Fruit fly (Drosophila melanogaster): ENCODE measurements around the gene Arl1.

Arl1 gene

dm6 chr3L:15981403-15981802, 1.5 kb upstream of the Arl1 start:
- TF ChIP-seq psq (GFP tag; optimal IDR thresholded peaks at IDR 0.05) (no peak), CG32772 (GFP tag; IDR thresholded peaks at IDR 0.05) (no peak), tll (GFP tag; optimal IDR thresholded peaks at IDR 0.05) (no peak), Sox102F (GFP tag; optimal IDR thresholded peaks at IDR 0.05) (no peak), croc (GFP tag; conservative IDR thresholded peaks at IDR 0.05) (no peak), Xbp1 (GFP tag; optimal IDR thresholded peaks at IDR 0.05) (no peak), HmgZ (tag; optimal IDR thresholded peaks at IDR 0.05) (no peak), D19B (GFP tag; optimal IDR thresholded peaks at IDR 0.05) (no peak), CG7745 (tag; optimal IDR thresholded peaks at IDR 0.05) (no peak), MTF-1 (GFP tag; optimal IDR thresholded peaks at IDR 0.05; ENCODE audit: borderline replicate concordance) (no peak), rib (GFP tag; IDR thresholded peaks at IDR 0.05) (no peak), Dp (GFP tag; optimal IDR thresholded peaks at IDR 0.05) (peak; percentile 36), trh (GFP tag; optimal IDR thresholded peaks at IDR 0.05) (no peak), NK7.1 (GFP tag; optimal IDR thresholded peaks at IDR 0.05) (no peak), E2f1 (GFP tag; IDR thresholded peaks at IDR 0.05) (0 out of 2 replicates have a peak, but pooled peaks have one; percentile 7), amos (GFP tag; IDR thresholded peaks at IDR 0.05; ENCODE audit: partially characterized antibody) (no peak), NFAT (GFP tag; IDR thresholded peaks at IDR 0.05) (no peak), her (GFP tag; optimal IDR thresholded peaks at IDR 0.05) (no peak), CG6272 (GFP tag; IDR thresholded peaks at IDR 0.05) (no peak), Nf-YB (GFP tag; optimal IDR thresholded peaks at IDR 0.05) (no peak), chn (GFP tag; optimal IDR thresholded peaks at IDR 0.05) (no peak), chinmo (GFP tag; IDR thresholded peaks at IDR 0.05; ENCODE audit: partially characterized antibody) (peak; percentile 62; the same call in 1 of the 4 replicates), pum (GFP tag; optimal IDR thresholded peaks at IDR 0.05) (no peak), Mes4 (GFP tag; optimal IDR thresholded peaks at IDR 0.05) (no peak), CG6683 (GFP tag; optimal IDR thresholded peaks at IDR 0.05) (no peak), fd64A (GFP tag; optimal IDR thresholded peaks at IDR 0.05) (no peak), E2f2 (GFP tag; IDR thresholded peaks at IDR 0.05) (peak; percentile 66), MBD-R2 (GFP tag; IDR thresholded peaks at IDR 0.05) (no peak), yki (optimal IDR thresholded peaks at IDR 0.05) (no peak), Ssrp (tag; optimal IDR thresholded peaks at IDR 0.05) (no peak), HLHmδ (GFP tag; optimal IDR thresholded peaks at IDR 0.05) (no peak), CG4730 (GFP tag; IDR thresholded peaks at IDR 0.05) (no peak), CG18764 (GFP tag; optimal IDR thresholded peaks at IDR 0.05) (no peak), wdn (GFP tag; IDR thresholded peaks at IDR 0.05) (no peak), crp (GFP tag; optimal IDR thresholded peaks at IDR 0.05) (peak in 1 of 2 experiments; percentile 48), CG34224 (GFP tag; IDR thresholded peaks at IDR 0.05; ENCODE audit: partially characterized antibody) (no peak), CG3281 (GFP tag; optimal IDR thresholded peaks at IDR 0.05) (no peak), CG12071 (GFP tag; optimal IDR thresholded peaks at IDR 0.05) (no peak), CG1792 (GFP tag; optimal IDR thresholded peaks at IDR 0.05) (no peak)

dm6 chr3L:15982148-15982547, 787 bp upstream of the Arl1 start:
- TF ChIP-seq corto (GFP tag; optimal IDR thresholded peaks at IDR 0.05) (no peak), CG14014 (GFP tag; IDR thresholded peaks at IDR 0.05) (no peak), CG3407 (GFP tag; optimal IDR thresholded peaks at IDR 0.05) (no peak), Rx (GFP tag; IDR thresholded peaks at IDR 0.05) (peak; percentile 38), CG5953 (GFP tag; IDR thresholded peaks at IDR 0.05) (no peak), sc (optimal IDR thresholded peaks at IDR 0.05) (no peak), sc (GFP tag; optimal IDR thresholded peaks at IDR 0.05) (no peak), CG16779 (GFP tag; IDR thresholded peaks at IDR 0.05) (peak; percentile 44; the same call in 1 of the 2 replicates), CG3281 (GFP tag; optimal IDR thresholded peaks at IDR 0.05) (no peak), dmrt11E (tag; optimal IDR thresholded peaks at IDR 0.05) (no peak), CG32532 (GFP tag; IDR thresholded peaks at IDR 0.05) (no peak), luna (GFP tag; optimal IDR thresholded peaks at IDR 0.05) (no peak), CG6791 (GFP tag; IDR thresholded peaks at IDR 0.05; ENCODE audit: partially characterized antibody) (0 out of 3 replicates have a peak, but pooled peaks have one; percentile 13), CG10209 (GFP tag; optimal IDR thresholded peaks at IDR 0.05) (no peak), Dref (GFP tag; IDR thresholded peaks at IDR 0.05) (no peak), CG4854 (GFP tag; optimal IDR thresholded peaks at IDR 0.05) (no peak)
